Fruit fly (Drosophila melanogaster): ENCODE measurements around the gene CG3638.

dm6 chrX:1233989-1234388 lies 2.5 kb downstream of the CG3638 start:
- TF ChIP-seq CG16779 (GFP tag; IDR thresholded peaks at IDR 0.05) (no peak), CG10274 (GFP tag; optimal IDR thresholded peaks at IDR 0.05) (no peak), Vsx1 (GFP tag; optimal IDR thresholded peaks at IDR 0.05) (no peak)

Measured in whole organism, embryonic.